Worm (Caenorhabditis elegans): ENCODE results near the gene ZC449.5.

- TF ChIP-seq zag-1 (tag; optimal IDR thresholded peaks at IDR 0.05) (no peak), snpc-4 (tag; optimal IDR thresholded peaks at IDR 0.05) (no peak), fos-1 (tag; optimal IDR thresholded peaks at IDR 0.05) (no peak), nhr-11 (tag; optimal IDR thresholded peaks at IDR 0.05) (no peak), nhr-25 (tag; optimal IDR thresholded peaks at IDR 0.05) (no peak), R02D3.7 (tag; optimal IDR thresholded peaks at IDR 0.05) (no peak), elt-3 (tag; optimal IDR thresholded peaks at IDR 0.05) (no peak), pqm-1 (tag; optimal IDR thresholded peaks at IDR 0.05) (no peak)
These were observed 20.0 kb downstream of the ZC449.5 start, which contains the start of gene sek-3 for ce11 chrX:5017591-5017990.

Measured in whole organism, L3 larva.